Fruit fly (Drosophila melanogaster) whole organism, pupa: ENCODE results near the gene CG16782.

ENCODE experiments used
- CG10348 ChIP-seq: fragments of 200-800 bp; sonication (Bioruptor generic); IDR thresholded peaks from 2 replicates; pipeline ENCODE4 v1.3.6; 2022; ENCODE audit warnings: missing biosample characterization, missing genetic modification characterization
- CG12605 ChIP-seq: fragments of 200-800 bp; sonication (Bioruptor generic); IDR thresholded peaks from 2 replicates; pipeline ENCODE4 v1.3.6; 2022; ENCODE audit warnings: missing biosample characterization, missing genetic modification characterization
- CG13204 ChIP-seq: fragments of 200-800 bp; sonication (Bioruptor generic); optimal IDR thresholded peaks from 2 replicates; lab custom pipeline; 2018; ENCODE audit warnings: missing biosample characterization, mild to moderate bottlenecking, missing genetic modification characterization, moderate library complexity
- CG14655 ChIP-seq: fragments of 200-800 bp; sonication (Bioruptor generic); optimal IDR thresholded peaks from 3 replicates; lab custom pipeline; 2017; ENCODE audit warnings: mild to moderate bottlenecking, missing biosample characterization, missing genetic modification reagents, missing genetic modification characterization
- CG15710 ChIP-seq: fragments of 200-800 bp; sonication (Bioruptor generic); optimal IDR thresholded peaks from 2 replicates; lab custom pipeline; 2018; ENCODE audit warnings: missing biosample characterization, mild to moderate bottlenecking, missing genetic modification characterization, moderate library complexity
- CG17806 ChIP-seq: fragments of 200-800 bp; sonication (Bioruptor generic); optimal IDR thresholded peaks from 2 replicates; lab custom pipeline; 2018; ENCODE audit warnings: missing biosample characterization, mild to moderate bottlenecking, missing genetic modification characterization, moderate library complexity
- CG32121 ChIP-seq: fragments of 200-800 bp; sonication (Bioruptor generic); IDR thresholded peaks from 2 replicates; pipeline ENCODE4 v1.3.6; 2022; ENCODE audit warnings: missing biosample characterization, missing genetic modification characterization
- CG34367 ChIP-seq: fragments of 200-800 bp; sonication (Bioruptor generic); optimal IDR thresholded peaks from 2 replicates; lab custom pipeline; 2018; ENCODE audit warnings: missing biosample characterization, mild to moderate bottlenecking, missing genetic modification characterization
- CG4496 ChIP-seq: fragments of 200-800 bp; sonication (Bioruptor generic); IDR thresholded peaks from 3 replicates; pipeline ENCODE4 v1.3.6; 2022; ENCODE audit warnings: missing biosample characterization, missing genetic modification characterization
- CG8159 ChIP-seq: fragments of 200-800 bp; sonication (Bioruptor generic); optimal IDR thresholded peaks from 3 replicates; lab custom pipeline; 2018; ENCODE audit warnings: missing biosample characterization, mild to moderate bottlenecking, missing genetic modification characterization, moderate library complexity
- CG8301 ChIP-seq: fragments of 200-800 bp; sonication (Bioruptor generic); optimal IDR thresholded peaks from 2 replicates; lab custom pipeline; 2018; ENCODE audit warnings: missing biosample characterization, mild to moderate bottlenecking, missing genetic modification characterization
- CG9948 ChIP-seq: fragments of 200-800 bp; sonication (Bioruptor generic); optimal IDR thresholded peaks from 2 replicates; lab custom pipeline; 2018; ENCODE audit warnings: missing biosample characterization, mild to moderate bottlenecking, missing genetic modification characterization, moderate library complexity
- D1 ChIP-seq: fragments of 200-800 bp; sonication (Bioruptor generic); optimal IDR thresholded peaks from 2 replicates; lab custom pipeline; 2018; ENCODE audit warnings: missing biosample characterization, mild to moderate bottlenecking, missing genetic modification characterization, moderate library complexity
- EcR ChIP-seq: fragments of 200-800 bp; sonication (Bioruptor generic); optimal IDR thresholded peaks from 3 replicates; lab custom pipeline; 2019; ENCODE audit warnings: missing biosample characterization, missing genetic modification characterization, mild to moderate bottlenecking, moderate library complexity, missing genetic modification reagents
- Ets98B ChIP-seq: fragments of 200-800 bp; sonication (Bioruptor generic); IDR thresholded peaks from 2 replicates; pipeline ENCODE4 v1.3.6; 2022; ENCODE audit warnings: missing biosample characterization, missing genetic modification characterization
- Pif1A ChIP-seq: fragments of 200-800 bp; sonication (Bioruptor generic); optimal IDR thresholded peaks from 3 replicates; lab custom pipeline; 2016; ENCODE audit warnings: missing biosample characterization, missing genetic modification characterization
- Pif1B ChIP-seq: fragments of 200-800 bp; sonication (Bioruptor generic); optimal IDR thresholded peaks from 3 replicates; lab custom pipeline; 2016; ENCODE audit warnings: missing biosample characterization, missing genetic modification characterization
- Snoo ChIP-seq: fragments of 200-800 bp; sonication (Bioruptor generic); optimal IDR thresholded peaks from 3 replicates; lab custom pipeline; 2017; ENCODE audit warnings: missing biosample characterization, mild to moderate bottlenecking, missing genetic modification characterization, inconsistent platforms
- fd96Ca ChIP-seq: fragments of 200-800 bp; sonication (Bioruptor generic); IDR thresholded peaks from 3 replicates; pipeline ENCODE4 v1.3.6; 2022; ENCODE audit warnings: missing biosample characterization, missing genetic modification characterization
- gl ChIP-seq: fragments of 200-800 bp; sonication (Bioruptor generic); optimal IDR thresholded peaks from 2 replicates; lab custom pipeline; 2018; ENCODE audit warnings: missing biosample characterization, mild to moderate bottlenecking, missing genetic modification characterization
- rn ChIP-seq: fragments of 200-800 bp; sonication (Bioruptor generic); IDR thresholded peaks from 2 replicates; pipeline ENCODE4 v1.3.6; 2022; ENCODE audit warnings: missing biosample characterization, missing genetic modification characterization

The CG16782 gene

DNA sequence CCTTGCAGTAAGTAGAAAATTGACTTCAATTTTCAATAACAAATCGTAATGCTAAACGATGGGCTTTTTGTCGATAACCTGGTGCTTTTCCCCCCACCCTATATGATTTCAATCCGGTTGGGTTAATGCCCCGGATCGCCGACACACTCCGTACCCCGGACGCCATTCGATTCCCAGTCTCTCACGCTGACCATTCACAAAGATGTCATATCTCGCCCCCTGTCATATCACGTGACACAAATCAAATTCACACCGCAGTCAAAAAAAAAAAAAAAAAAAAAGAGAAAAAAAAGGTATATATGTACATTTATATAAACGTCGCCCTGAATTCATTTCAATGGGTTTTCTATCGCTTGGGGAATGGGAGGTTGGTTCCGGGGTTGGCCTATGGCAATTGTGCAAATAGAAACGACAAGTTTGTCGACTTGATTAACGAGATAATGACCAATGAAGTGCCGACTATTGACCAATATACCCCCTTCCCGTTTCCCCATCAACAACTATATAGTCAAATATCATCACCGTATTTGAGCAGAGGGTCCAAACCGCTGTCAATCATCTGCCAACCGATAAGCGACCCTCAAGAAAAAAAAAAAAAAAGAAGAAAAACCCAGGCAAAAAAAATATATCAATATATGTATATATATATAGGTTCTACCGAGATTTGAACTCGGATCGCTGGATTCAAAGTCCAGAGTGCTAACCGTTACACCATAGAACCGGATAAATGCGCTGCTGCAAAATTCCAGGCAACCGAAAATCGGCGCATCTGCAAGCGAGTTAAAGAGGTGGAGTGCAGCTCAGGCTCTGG, 33.0 kb downstream of the CG16782 start:
- no peak for TF ChIP-seq D1 (tag; lab: Kevin White, UChicago)

DNA sequence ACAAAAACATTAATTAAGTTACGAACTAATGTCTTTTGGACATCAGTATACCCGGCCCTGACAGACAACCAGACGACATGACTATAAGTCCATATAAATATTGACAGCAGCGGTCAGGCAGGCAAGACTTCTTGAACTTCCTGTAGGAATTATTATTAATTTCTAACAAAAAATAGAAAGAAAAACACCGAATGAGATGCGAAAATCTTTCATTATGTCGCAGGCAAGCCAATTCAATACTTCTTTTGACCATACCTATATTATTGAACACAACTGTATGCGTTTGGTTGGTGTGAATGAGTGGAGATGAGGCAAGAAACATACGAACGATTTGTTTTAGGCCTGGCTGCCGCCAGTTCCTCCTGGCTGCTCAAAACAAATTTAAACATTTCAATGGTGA, 35.1 kb downstream of the CG16782 start:
- TF ChIP-seq CG12605 (GFP tag; lab: Robert Waterston, UW) (peak; percentile 15; the same call in 1 of the 2 replicates), gl (no peak), Pif1A (GFP tag; lab: Kevin White, UChicago) (peak; percentile 62), CG32121 (GFP tag; lab: Robert Waterston, UW) (peak; percentile 23; the same call in 1 of the 2 replicates), CG8159 (tag; lab: Kevin White, UChicago) (peak; percentile 50), CG4496 (GFP tag; lab: Robert Waterston, UW) (peak; percentile 76), CG15710 (tag; lab: Kevin White, UChicago) (peak; percentile 29), Ets98B (peak; percentile 32), CG10348 (GFP tag; lab: Robert Waterston, UW) (no peak), CG17806 (tag; lab: Kevin White, UChicago) (peak; percentile 41), CG34367 (tag; lab: Kevin White, UChicago) (peak; percentile 2), CG13204 (GFP tag; lab: Kevin White, UChicago) (no peak), EcR (GFP tag; lab: Kevin White, UChicago) (no peak), D1 (tag; lab: Kevin White, UChicago) (no peak), Pif1B (GFP tag; lab: Kevin White, UChicago) (peak; percentile 45), fd96Ca (no peak), CG14655 (GFP tag; lab: Kevin White, UChicago) (peak; percentile 59), Snoo (tag; lab: Kevin White, UChicago) (peak; percentile 14), rn (0 out of 2 replicates have a peak, but pooled peaks have one; percentile 25), CG8301 (tag; lab: Kevin White, UChicago) (peak; percentile 45), CG9948 (tag; lab: Kevin White, UChicago) (peak; percentile 40)

DNA sequence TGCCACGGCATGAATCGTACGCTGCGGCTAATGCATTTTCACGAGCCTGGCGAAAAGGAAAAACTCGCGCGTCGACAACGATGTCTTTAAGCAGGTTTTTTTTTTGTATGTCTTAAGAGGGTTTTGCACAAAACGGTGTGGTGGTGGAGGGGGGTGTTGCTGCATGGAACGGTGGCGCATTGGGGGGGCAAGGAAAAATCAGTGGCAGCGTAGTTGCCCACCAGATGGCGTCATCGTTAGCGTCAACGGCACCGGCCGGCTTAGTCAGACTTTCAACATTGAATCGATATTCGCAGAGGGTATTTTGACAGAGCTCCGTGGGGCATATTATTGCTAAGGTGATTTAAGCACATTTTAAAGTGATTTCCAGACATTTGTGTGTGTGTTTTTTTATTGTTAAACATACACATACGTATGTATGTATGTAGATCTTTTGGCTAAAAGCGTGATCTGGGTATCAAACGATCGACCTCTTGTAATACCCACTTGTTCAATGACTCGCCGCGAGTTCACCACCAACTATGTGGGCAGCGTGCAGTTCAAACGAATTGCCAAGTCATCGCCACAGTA, 36.8 kb downstream of the CG16782 start:
- TF ChIP-seq CG12605 (GFP tag; lab: Robert Waterston, UW) = peak; percentile 64; the same call in 1 of the 2 replicates
- TF ChIP-seq CG32121 (GFP tag; lab: Robert Waterston, UW) = peak; percentile 90
- no peak for TF ChIP-seq EcR (GFP tag; lab: Kevin White, UChicago)
- TF ChIP-seq D1 (tag; lab: Kevin White, UChicago) = no peak
- no peak for TF ChIP-seq CG34367 (tag; lab: Kevin White, UChicago)
- peak; percentile 57 for TF ChIP-seq Pif1A (GFP tag; lab: Kevin White, UChicago)
- peak; percentile 91 for TF ChIP-seq fd96Ca
- peak; percentile 94 for TF ChIP-seq CG4496 (GFP tag; lab: Robert Waterston, UW)
- peak; percentile 54 for TF ChIP-seq Pif1B (GFP tag; lab: Kevin White, UChicago)
- TF ChIP-seq CG13204 (GFP tag; lab: Kevin White, UChicago) = peak; percentile 12
- TF ChIP-seq CG14655 (GFP tag; lab: Kevin White, UChicago) = peak; percentile 71
- TF ChIP-seq CG10348 (GFP tag; lab: Robert Waterston, UW) = peak; percentile 65; the same call in 1 of the 2 replicates
- peak; percentile 90 for TF ChIP-seq Ets98B
- peak; percentile 73 for TF ChIP-seq CG8301 (tag; lab: Kevin White, UChicago)
- TF ChIP-seq CG17806 (tag; lab: Kevin White, UChicago) = no peak
- TF ChIP-seq CG9948 (tag; lab: Kevin White, UChicago) = no peak
- no peak for TF ChIP-seq CG15710 (tag; lab: Kevin White, UChicago)
- TF ChIP-seq rn = peak; percentile 51

DNA sequence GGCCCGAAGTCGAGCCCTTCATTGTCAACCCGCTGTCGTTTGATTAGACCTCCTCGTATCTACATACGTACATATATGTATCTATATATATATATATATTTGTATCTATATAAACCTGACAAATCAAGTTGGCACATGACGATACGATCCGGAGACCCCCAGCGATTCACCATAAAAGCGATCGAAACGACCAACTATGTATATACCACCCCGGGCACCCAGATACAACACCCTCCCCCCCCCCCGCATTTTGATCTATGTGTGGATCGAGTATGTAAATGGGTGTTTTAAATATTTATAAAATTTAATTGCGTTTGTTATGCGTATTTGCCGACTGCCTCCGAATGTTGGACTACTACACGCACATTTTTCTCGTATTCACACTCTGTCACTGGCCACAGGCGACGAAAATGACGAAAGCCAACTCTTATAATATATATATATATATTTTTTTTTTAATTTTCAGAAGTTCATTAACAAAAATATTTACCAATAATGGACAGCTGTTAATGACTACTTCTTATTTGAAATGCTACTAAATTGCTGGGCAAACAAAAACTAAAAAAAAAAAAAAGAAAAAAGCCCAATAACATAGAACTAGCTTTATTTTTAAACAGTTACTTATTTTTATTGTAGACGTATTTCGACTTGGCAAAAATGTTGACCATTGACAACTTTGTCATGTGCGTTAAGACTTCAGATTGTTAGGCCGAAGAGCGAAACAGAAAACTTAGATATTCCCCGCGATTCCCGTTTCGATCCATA, 45.9 kb downstream of the CG16782 start:
- TF ChIP-seq rn = no peak
- peak; percentile 16 for TF ChIP-seq CG9948 (tag; lab: Kevin White, UChicago)
- TF ChIP-seq CG15710 (tag; lab: Kevin White, UChicago) = peak; percentile 42
- peak; percentile 34 for TF ChIP-seq Pif1A (GFP tag; lab: Kevin White, UChicago)
- peak; percentile 29; the same call in 1 of the 2 replicates for TF ChIP-seq Ets98B
- peak; percentile 16 for TF ChIP-seq CG8159 (tag; lab: Kevin White, UChicago)
- TF ChIP-seq CG14655 (GFP tag; lab: Kevin White, UChicago) = peak; percentile 64
- peak; percentile 21 for TF ChIP-seq D1 (tag; lab: Kevin White, UChicago)
- TF ChIP-seq CG34367 (tag; lab: Kevin White, UChicago) = no peak
- no peak for TF ChIP-seq gl
- no peak for TF ChIP-seq EcR (GFP tag; lab: Kevin White, UChicago)
- TF ChIP-seq CG17806 (tag; lab: Kevin White, UChicago) = peak; percentile 31
- TF ChIP-seq CG8301 (tag; lab: Kevin White, UChicago) = peak; percentile 20
- TF ChIP-seq, all 21 proteins: peak for 9

DNA sequence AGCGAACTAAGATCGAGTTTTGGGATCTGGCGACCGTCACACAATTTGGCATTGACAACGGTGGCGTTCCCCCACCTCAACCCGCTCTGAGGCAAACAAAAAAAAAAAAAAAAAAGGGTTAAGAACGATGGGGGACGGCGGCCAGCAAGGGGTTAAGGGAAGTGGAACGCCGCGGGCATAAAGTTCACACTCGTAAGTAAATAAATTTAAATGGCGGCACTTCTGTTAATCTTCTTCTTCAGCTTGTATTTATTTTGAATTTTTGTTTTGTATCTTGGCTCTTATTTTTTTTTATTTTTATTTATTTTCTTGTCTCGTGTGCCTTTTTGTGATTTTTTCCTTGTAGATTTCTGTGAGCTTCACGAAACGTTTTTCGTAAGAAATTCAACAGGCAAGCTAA, 47.2 kb downstream of the CG16782 start:
- TF ChIP-seq CG12605 (GFP tag; lab: Robert Waterston, UW) (no peak), Pif1A (GFP tag; lab: Kevin White, UChicago) (peak; percentile 29), CG9948 (tag; lab: Kevin White, UChicago) (no peak), CG15710 (tag; lab: Kevin White, UChicago) (peak; percentile 34), CG4496 (GFP tag; lab: Robert Waterston, UW) (0 out of 3 replicates have a peak, but pooled peaks have one; percentile 22), CG34367 (tag; lab: Kevin White, UChicago) (peak; percentile 12), Pif1B (GFP tag; lab: Kevin White, UChicago) (no peak), Snoo (tag; lab: Kevin White, UChicago) (peak; percentile 20), CG8159 (tag; lab: Kevin White, UChicago) (peak; percentile 48), EcR (GFP tag; lab: Kevin White, UChicago) (peak; percentile 6)
- TF ChIP-seq, all 21 proteins: peak for 7
